Fruit fly (Drosophila melanogaster) ovary, adult (tissue): ENCODE measurements around the gene CG42638.
"Not testable (repeated sequence)": the region's sequence is repeated elsewhere in the genome, so short reads cannot be mapped to it uniquely, and the experiment has no call there.

Experiments
- CG17801 ChIP-seq: fragments of 200-800 bp; optimal IDR thresholded peaks from 2 replicates; lab custom pipeline; 2019; ENCODE audit warnings: missing biosample characterization, mild to moderate bottlenecking, missing genetic modification characterization, moderate library complexity; ENCODE audit not compliant: partially characterized antibody

Gene CG42638

DNA sequence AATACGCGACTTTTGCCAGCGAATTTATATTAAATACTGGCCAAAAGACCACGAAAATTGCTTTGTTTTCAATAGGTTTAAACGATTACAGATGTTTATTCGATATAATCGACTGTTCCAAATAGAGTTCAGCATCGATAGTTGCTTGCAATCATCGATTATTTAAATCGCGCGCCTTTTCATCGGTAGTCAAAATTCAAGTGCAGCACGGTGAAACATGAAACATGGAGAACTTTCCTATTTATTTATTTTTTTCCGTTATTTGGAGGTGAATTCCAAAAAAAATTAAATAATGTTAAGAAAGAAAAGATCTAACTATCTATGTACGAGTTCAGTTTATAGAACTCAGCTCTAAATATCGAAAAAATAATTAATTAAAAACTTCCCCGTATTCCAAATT, at the start of gene CG42638:
Gene CG42638 (minus strand): TSS at position 101 of the 400 bp plus-strand sequence.
- not testable (repeated sequence) for TF ChIP-seq CG17801

DNA sequence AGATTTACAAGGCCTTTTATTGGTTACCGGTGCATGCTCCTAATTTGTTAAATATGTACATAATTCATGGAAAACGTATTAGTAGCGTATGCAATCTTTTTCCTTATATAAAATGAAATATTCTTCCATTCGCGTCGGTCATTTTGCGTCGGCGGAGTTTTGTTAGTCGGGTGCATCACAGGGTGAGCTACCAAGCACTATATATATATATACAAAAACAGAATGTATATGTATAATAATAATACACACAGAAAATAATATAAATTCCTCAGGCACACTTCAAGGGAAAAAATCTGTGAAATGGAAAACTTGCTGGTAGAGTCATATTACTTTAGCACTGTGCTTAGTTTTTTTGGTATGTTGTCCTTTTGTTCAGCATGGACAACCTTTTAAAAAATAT, 49.4 kb upstream of the CG42638 start, which contains the start of gene Ir76a:
Gene Ir76a (plus strand): TSS at position 301 of the 400 bp plus-strand sequence.
- no peak for TF ChIP-seq CG17801

dm6 chr3L:19794203-19794802, 44.8 kb upstream of the CG42638 start:
- peak; percentile 89 for TF ChIP-seq CG17801

- TF ChIP-seq CG17801 = no peak
Measured at dm6 chr3L:19793438-19793998, 44.0 kb upstream of the CG42638 start, which contains the start of the genes CG42637, Gyc76C and SREBP. TSS of gene CG42637 (minus strand) at chr3L:19793569. TSS of gene Gyc76C (minus strand) at chr3L:19793569. TSS of gene SREBP (plus strand) at chr3L:19793935.

dm6 chr3L:19792717-19793437, 43.3 kb upstream of the CG42638 start:
- TF ChIP-seq CG17801 = no peak

- no peak for TF ChIP-seq CG17801
Measured at dm6 chr3L:19791688-19792073, 42.1 kb upstream of the CG42638 start.

DNA sequence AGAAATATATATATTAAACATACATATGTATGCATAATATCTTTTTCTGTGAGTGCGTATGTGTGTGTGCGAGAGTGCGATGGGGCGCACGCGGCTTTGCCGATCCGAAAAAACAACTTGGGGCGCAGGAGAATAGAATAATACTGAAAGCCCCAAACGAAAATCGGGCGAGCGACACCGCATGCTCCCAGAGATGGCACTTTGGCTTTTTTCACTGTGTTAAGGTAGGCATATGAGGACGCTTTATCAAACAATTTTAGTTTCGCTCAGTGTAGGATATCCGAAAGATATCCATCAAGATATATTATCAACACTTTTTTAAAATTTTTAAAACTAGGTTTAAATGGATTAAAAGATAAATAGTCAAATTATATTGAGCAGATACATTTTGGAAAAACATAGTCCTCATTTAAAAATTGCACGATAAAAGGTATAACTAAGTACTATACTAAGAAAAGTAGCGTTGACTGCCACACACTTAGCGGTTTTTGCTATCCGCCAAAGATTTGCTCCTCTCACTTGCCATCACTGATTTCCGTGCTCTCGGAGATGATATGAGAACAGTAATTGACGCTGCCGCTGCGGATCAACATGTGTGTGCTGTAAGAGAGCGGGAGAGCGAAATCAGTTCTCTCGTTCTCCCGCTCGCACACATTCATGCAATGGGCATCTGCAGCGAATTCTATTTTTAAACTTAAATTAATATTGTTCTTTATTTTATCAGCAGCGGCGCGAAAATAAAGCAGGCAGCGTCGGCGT, 41.6 kb upstream of the CG42638 start:
- peak; percentile 44 for TF ChIP-seq CG17801

DNA sequence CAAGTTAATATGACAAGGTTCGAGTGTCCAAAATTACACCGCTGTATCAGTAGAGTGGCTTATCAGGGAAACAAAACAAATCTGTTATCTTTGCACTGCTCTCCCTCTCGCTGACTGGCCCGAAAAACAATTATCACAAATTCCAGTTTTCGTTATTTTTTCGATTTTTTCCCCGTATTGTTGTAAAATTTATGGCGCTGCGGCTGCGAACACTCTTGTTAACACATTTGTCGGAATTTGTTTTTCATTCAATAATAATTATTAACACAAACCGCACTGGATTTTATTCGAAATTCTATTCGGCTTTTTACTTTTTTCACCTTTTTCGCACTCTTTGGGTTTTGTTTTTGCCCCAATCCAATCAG, 41.0 kb upstream of the CG42638 start:
- TF ChIP-seq CG17801 = no peak

DNA sequence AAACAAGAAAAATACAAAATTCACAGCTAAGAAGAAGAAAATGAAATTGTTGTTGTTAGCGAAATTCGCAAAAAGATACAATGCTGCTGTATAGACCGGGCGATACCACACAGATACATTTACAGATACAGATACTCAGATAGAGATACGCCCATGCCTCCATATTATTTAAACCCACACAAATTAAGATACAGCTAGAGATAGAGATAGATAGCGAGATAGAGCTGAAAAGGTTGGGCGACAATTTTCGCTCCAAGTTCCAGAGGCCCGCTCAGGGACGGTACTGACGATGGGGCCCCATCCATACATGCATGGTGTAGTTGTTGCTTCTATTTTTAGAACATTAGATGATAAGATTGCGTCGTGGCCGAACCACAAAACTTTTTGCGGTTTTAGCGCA, 38.1 kb upstream of the CG42638 start:
- TF ChIP-seq CG17801 = no peak

DNA sequence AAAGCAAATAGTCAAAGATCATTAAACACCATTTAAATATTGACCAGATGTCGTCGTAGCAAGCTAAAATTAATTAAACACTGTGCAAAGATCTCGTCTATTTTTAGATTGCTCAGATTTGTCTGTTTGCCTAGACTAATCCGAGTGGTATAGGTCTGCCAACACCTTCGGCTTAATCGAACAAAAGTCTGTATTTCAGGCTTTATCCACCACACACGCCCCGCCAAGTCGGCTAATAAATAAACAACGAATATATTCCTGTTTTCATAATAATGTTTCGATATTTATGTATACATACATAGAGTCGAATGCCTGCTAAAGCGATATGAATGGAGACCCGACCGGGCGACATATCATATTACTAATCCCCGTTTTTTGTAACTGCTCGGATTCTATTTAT, 29.0 kb upstream of the CG42638 start:
- TF ChIP-seq CG17801 = no peak

- no peak for TF ChIP-seq CG17801
Measured at dm6 chr3L:19777279-19777960, 27.9 kb upstream of the CG42638 start.

dm6 chr3L:19760109-19760508, 10.6 kb upstream of the CG42638 start, which contains the start of gene Vtld:
TSS of gene Vtld (plus strand) at chr3L:19760409.
- not testable (repeated sequence) for TF ChIP-seq CG17801

- TF ChIP-seq CG17801 = not testable (repeated sequence)
Measured at dm6 chr3L:19728694-19729093, 20.9 kb downstream of the CG42638 start, which contains the start of gene CG42529. TSS of gene CG42529 (plus strand) at chr3L:19728994.

DNA sequence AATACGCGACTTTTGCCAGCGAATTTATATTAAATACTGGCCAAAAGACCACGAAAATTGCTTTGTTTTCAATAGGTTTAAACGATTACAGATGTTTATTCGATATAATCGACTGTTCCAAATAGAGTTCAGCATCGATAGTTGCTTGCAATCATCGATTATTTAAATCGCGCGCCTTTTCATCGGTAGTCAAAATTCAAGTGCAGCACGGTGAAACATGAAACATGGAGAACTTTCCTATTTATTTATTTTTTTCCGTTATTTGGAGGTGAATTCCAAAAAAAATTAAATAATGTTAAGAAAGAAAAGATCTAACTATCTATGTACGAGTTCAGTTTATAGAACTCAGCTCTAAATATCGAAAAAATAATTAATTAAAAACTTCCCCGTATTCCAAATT, 31.3 kb downstream of the CG42638 start, which contains the start of gene Trpml:
Gene Trpml (minus strand): TSS at position 101 of the 400 bp plus-strand sequence.
- TF ChIP-seq CG17801 = not testable (repeated sequence)

DNA sequence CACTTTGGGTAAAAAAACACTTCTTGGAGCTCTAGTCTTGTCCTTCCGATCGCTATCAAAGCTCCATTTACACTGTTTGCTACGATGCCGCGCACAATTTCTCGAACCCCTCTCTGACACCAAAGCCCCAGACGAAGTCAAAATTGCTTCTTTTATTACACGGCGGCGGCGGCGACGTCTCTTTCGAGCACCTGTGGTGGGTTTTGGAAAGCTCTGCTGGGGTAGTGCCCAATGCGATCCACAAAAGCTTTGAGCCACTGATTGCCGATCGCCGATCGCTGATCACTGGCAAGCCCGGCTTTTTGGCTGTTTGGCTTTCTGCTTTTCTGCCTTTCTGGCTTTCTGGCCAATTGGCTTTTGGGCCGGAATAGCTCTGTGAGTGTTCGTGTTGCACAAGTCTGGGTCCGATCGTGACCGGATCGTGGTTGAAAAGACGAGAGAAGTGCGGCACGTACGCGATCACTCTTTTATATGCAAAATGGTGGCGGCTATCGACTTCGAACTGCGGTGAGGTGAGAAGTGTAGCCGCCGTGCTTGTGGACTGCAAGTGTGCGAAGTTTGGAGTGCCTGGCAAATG, 41.9 kb downstream of the CG42638 start, which contains the start of gene serp:
Gene serp (minus strand): TSS at position 446 of the 577 bp plus-strand sequence.
- no peak for TF ChIP-seq CG17801

DNA sequence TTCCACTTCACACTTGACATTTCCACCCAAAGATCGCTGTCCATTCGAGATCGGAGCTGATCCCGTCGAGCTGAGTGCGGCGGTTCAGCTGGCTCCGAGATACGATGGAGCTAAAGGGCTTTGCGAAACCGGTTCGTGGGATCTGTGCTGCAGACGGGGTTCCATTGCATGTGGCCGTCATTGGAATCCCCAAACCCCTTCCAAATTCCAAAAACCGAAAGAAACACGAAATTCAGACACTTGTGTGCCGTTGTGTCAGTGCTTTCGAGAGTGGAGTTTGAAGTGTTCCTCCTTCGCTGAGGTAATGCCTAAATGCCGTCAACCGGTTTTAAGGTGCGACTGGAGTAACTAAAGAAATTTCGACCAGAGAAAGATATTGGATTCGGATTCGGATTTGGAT, 44.7 kb downstream of the CG42638 start:
- no peak for TF ChIP-seq CG17801
